Worm (Caenorhabditis elegans) whole organism, mixed stage, embryonic: ENCODE results near the gene tag-151.

Source experiments
- M03D4.4 ChIP-seq: sonication (generic microtip); optimal IDR thresholded peaks from 2 replicates; lab custom pipeline; 2017; ENCODE audit warnings: mild to moderate bottlenecking, missing genetic modification characterization, missing compliant biosample characterization
- bed-3 ChIP-seq: fragments of 200-800 bp; sonication (Bioruptor generic); optimal IDR thresholded peaks from 3 replicates; lab custom pipeline; 2018; ENCODE audit warnings: mild to moderate bottlenecking, missing genetic modification characterization, moderate library complexity, missing compliant biosample characterization
- blmp-1 ChIP-seq: fragments of 150-350 bp; optimal IDR thresholded peaks from 2 replicates; lab custom pipeline; 2014; ENCODE audit warnings: missing biosample characterization, missing genetic modification characterization
- ceh-39 ChIP-seq: fragments of 150-350 bp; optimal IDR thresholded peaks from 2 replicates; lab custom pipeline; 2014; ENCODE audit warnings: missing biosample characterization, missing genetic modification characterization
- ceh-83 ChIP-seq: fragments of 200-800 bp; sonication (Bioruptor generic); optimal IDR thresholded peaks from 2 replicates; lab custom pipeline; 2018; ENCODE audit warnings: mild to moderate bottlenecking, missing genetic modification characterization, missing compliant biosample characterization
- ces-1 ChIP-seq: fragments of 150-350 bp; optimal IDR thresholded peaks from 2 replicates; lab custom pipeline; 2014; ENCODE audit warnings: missing biosample characterization, missing genetic modification reagents, missing genetic modification characterization
- cnd-1 ChIP-seq: fragments of 200-800 bp; sonication (Bioruptor generic); optimal IDR thresholded peaks from 2 replicates; lab custom pipeline; 2018; ENCODE audit warnings: mild to moderate bottlenecking, missing genetic modification characterization, missing compliant biosample characterization
- drap-1 ChIP-seq: fragments of 200-800 bp; sonication (Bioruptor generic); optimal IDR thresholded peaks from 3 replicates; lab custom pipeline; 2018; ENCODE audit warnings: mild to moderate bottlenecking, missing genetic modification characterization, missing compliant biosample characterization
- elt-1 ChIP-seq: sonication (generic microtip); optimal IDR thresholded peaks from 2 replicates; lab custom pipeline; 2017; ENCODE audit warnings: missing genetic modification characterization, mild to moderate bottlenecking, missing compliant biosample characterization, antibody characterized with exemption, moderate library complexity, borderline replicate concordance; ENCODE audit not compliant: insufficient read depth
- elt-3 ChIP-seq: fragments of 150-350 bp; optimal IDR thresholded peaks from 2 replicates; lab custom pipeline; 2014; ENCODE audit warnings: missing biosample characterization, missing genetic modification characterization
- flh-1 ChIP-seq: fragments of 200-800 bp; sonication (Bioruptor generic); optimal IDR thresholded peaks from 2 replicates; lab custom pipeline; 2018; ENCODE audit warnings: mild to moderate bottlenecking, missing genetic modification characterization, moderate library complexity, missing compliant biosample characterization
- ham-2 ChIP-seq: fragments of 200-800 bp; sonication (Bioruptor generic); optimal IDR thresholded peaks from 2 replicates; lab custom pipeline; 2018; ENCODE audit warnings: mild to moderate bottlenecking, missing genetic modification characterization, missing compliant biosample characterization
- hlh-1 ChIP-seq: fragments of 150-350 bp; optimal IDR thresholded peaks from 2 replicates; lab custom pipeline; 2014; ENCODE audit warnings: missing biosample characterization, missing genetic modification reagents, missing genetic modification characterization
- lin-13 ChIP-seq: fragments of 150-350 bp; optimal IDR thresholded peaks from 2 replicates; lab custom pipeline; 2014; ENCODE audit warnings: missing biosample characterization, missing genetic modification characterization
- lsy-2 ChIP-seq: fragments of 150-350 bp; optimal IDR thresholded peaks from 2 replicates; lab custom pipeline; 2014; ENCODE audit warnings: missing biosample characterization, missing genetic modification characterization
- mab-5 ChIP-seq: fragments of 150-350 bp; optimal IDR thresholded peaks from 2 replicates; lab custom pipeline; 2014; ENCODE audit warnings: missing biosample characterization, missing genetic modification characterization
- mep-1 ChIP-seq: fragments of 150-350 bp; optimal IDR thresholded peaks from 2 replicates; lab custom pipeline; 2017; ENCODE audit warnings: missing biosample characterization, missing genetic modification reagents, missing genetic modification characterization, inconsistent platforms
- mls-2 ChIP-seq: sonication (generic microtip); optimal IDR thresholded peaks from 2 replicates; lab custom pipeline; 2016; ENCODE audit warnings: mild to moderate bottlenecking, missing genetic modification characterization, moderate library complexity, missing compliant biosample characterization
- nhr-12 ChIP-seq: fragments of 150-350 bp; optimal IDR thresholded peaks from 2 replicates; lab custom pipeline; 2014; ENCODE audit warnings: missing biosample characterization, missing genetic modification characterization
- nhr-2 ChIP-seq: fragments of 150-350 bp; optimal IDR thresholded peaks from 2 replicates; lab custom pipeline; 2014; ENCODE audit warnings: missing biosample characterization, missing genetic modification characterization
- nhr-237 ChIP-seq: fragments of 150-350 bp; optimal IDR thresholded peaks from 2 replicates; lab custom pipeline; 2014; ENCODE audit warnings: missing biosample characterization, missing genetic modification characterization
- nhr-76 ChIP-seq: sonication (generic microtip); optimal IDR thresholded peaks from 2 replicates; lab custom pipeline; 2017; ENCODE audit warnings: missing biosample characterization, missing genetic modification characterization
- pha-4 ChIP-seq: fragments of 150-350 bp; optimal IDR thresholded peaks from 2 replicates; lab custom pipeline; 2018; ENCODE audit warnings: missing biosample characterization, missing genetic modification reagents, missing genetic modification characterization
- sem-2 ChIP-seq: fragments of 200-800 bp; sonication (Bioruptor generic); optimal IDR thresholded peaks from 2 replicates; lab custom pipeline; 2018; ENCODE audit warnings: mild to moderate bottlenecking, missing genetic modification characterization, missing compliant biosample characterization
- snpc-4 ChIP-seq: fragments of 150-350 bp; optimal IDR thresholded peaks from 2 replicates; lab custom pipeline; 2014; ENCODE audit warnings: missing biosample characterization, missing genetic modification characterization
- sptf-1 ChIP-seq: sonication (generic microtip); optimal IDR thresholded peaks from 2 replicates; lab custom pipeline; 2017; ENCODE audit warnings: mild to moderate bottlenecking, missing genetic modification characterization, moderate library complexity, missing compliant biosample characterization
- tbx-8 ChIP-seq: fragments of 200-800 bp; sonication (Bioruptor generic); optimal IDR thresholded peaks from 2 replicates; lab custom pipeline; 2018; ENCODE audit warnings: mild to moderate bottlenecking, missing genetic modification characterization, moderate library complexity, missing compliant biosample characterization
- unc-120 ChIP-seq: sonication (generic microtip); optimal IDR thresholded peaks from 2 replicates; lab custom pipeline; 2017; ENCODE audit warnings: missing genetic modification characterization, missing compliant biosample characterization; ENCODE audit not compliant: poor library complexity, severe bottlenecking
- unc-39 ChIP-seq: fragments of 150-350 bp; optimal IDR thresholded peaks from 2 replicates; lab custom pipeline; 2014; ENCODE audit warnings: missing biosample characterization, missing genetic modification characterization
- unc-62 ChIP-seq: fragments of 150-350 bp; optimal IDR thresholded peaks from 2 replicates; lab custom pipeline; 2014; ENCODE audit warnings: missing biosample characterization, missing genetic modification reagents, missing genetic modification characterization
- zip-8 ChIP-seq: fragments of 150-350 bp; optimal IDR thresholded peaks from 2 replicates; lab custom pipeline; 2014; ENCODE audit warnings: missing biosample characterization, missing genetic modification characterization
- ztf-11 ChIP-seq: fragments of 150-350 bp; optimal IDR thresholded peaks from 2 replicates; lab custom pipeline; 2014; ENCODE audit warnings: missing biosample characterization, missing genetic modification characterization

tag-151 gene

DNA sequence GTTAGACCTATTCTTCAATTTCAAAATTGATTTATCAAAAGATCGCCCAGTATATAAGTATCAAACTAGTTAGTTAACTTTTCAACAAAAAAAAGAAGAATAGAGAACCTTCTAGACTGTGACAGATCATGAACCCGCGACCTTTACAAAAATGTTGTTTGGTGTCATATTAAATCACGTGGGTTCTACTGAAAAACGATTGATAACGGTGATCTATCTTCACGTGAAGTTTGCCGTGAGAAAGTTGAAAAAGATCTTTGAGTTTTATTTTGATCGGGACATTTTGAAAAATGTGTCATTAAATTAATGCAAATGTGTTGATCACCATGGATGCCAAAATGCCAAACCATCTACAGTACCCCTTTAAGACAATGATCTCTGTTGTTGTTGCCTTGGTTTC is 38.3 kb downstream of the tag-151 start:
- TF ChIP-seq ceh-39 (tag; lab: Kevin White, UChicago): no peak
- no peak for TF ChIP-seq ztf-11 (tag; lab: Kevin White, UChicago)
- no peak for TF ChIP-seq ces-1 (GFP tag; lab: Kevin White, UChicago)
- TF ChIP-seq sptf-1: no peak
- TF ChIP-seq pha-4 (tag; lab: Kevin White, UChicago): no peak
- TF ChIP-seq mep-1: no peak
- no peak for TF ChIP-seq M03D4.4
- no peak for TF ChIP-seq elt-3 (tag; lab: Kevin White, UChicago)
- no peak for TF ChIP-seq sem-2 (GFP tag; lab: Kevin White, UChicago)
- no peak for TF ChIP-seq tbx-8 (GFP tag; lab: Kevin White, UChicago)
- no peak for TF ChIP-seq nhr-2 (tag; lab: Kevin White, UChicago)
- no peak for TF ChIP-seq drap-1 (GFP tag; lab: Kevin White, UChicago)
- TF ChIP-seq hlh-1 (tag; lab: Kevin White, UChicago): no peak
- no peak for TF ChIP-seq unc-62
- TF ChIP-seq flh-1 (GFP tag; lab: Kevin White, UChicago): no peak
- TF ChIP-seq mab-5: no peak
- TF ChIP-seq zip-8 (tag; lab: Kevin White, UChicago): no peak

DNA sequence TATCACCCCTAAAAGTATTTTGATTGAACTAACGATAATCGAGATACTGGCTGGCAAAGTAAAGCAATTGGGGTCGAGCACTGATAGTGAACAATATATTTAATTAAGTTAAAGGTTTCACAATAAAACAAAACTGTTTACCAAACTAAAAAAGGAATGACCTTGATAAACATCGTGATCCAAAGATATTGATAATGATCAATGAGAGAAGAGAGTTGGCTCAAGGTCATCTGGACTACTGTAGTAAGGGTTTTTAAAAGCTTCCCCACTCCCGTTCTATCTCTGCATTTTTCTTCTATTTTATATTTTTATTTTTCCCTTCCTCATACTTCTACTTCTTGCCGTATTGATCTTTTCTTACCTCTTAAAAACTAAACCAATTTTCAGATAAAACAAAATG is 39.5 kb downstream of the tag-151 start, which contains the start of gene F41C3.2:
Gene F41C3.2, plus strand, starts transcription at position 388 of the 400 bp plus-strand sequence.
- TF ChIP-seq cnd-1 (tag; lab: Kevin White, UChicago) (no peak), M03D4.4 (no peak), ces-1 (GFP tag; lab: Kevin White, UChicago) (no peak), blmp-1 (tag; lab: Kevin White, UChicago) (no peak), nhr-12 (tag; lab: Kevin White, UChicago) (no peak), sptf-1 (no peak), flh-1 (GFP tag; lab: Kevin White, UChicago) (no peak), lsy-2 (tag; lab: Kevin White, UChicago) (no peak), mep-1 (no peak), tbx-8 (GFP tag; lab: Kevin White, UChicago) (no peak), ceh-39 (tag; lab: Kevin White, UChicago) (no peak), sem-2 (GFP tag; lab: Kevin White, UChicago) (no peak), mls-2 (no peak), elt-1 (no peak), unc-120 (no peak), snpc-4 (tag; lab: Kevin White, UChicago) (no peak)

DNA sequence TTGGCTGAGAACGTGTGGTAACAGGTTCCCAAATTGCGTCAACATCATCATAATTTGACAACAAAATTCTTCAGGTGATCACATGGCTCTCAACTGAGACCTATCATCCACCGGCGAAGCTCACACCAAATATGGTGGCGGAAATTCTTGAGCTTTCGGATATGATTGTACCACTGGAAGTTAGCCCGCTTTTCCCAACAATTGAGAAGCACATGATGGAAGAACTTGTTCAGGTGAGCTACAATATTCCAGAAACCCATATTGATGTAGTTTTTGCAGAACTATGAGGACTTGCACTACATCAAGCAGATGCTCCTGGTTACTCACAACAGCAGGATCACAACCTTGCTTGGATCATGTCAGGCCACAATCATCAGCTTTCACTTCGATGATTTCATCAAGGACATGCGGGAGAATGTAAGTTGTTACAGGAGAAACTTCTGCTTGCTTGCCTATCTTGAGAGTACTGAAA is 42.2 kb downstream of the tag-151 start, which contains the start of gene F41C3.1:
Gene F41C3.1, plus strand, starts transcription at position 51 of the 472 bp plus-strand sequence.
- TF ChIP-seq ces-1 (GFP tag; lab: Kevin White, UChicago): no peak
- no peak for TF ChIP-seq cnd-1 (tag; lab: Kevin White, UChicago)
- TF ChIP-seq M03D4.4: no peak
- no peak for TF ChIP-seq mep-1
- no peak for TF ChIP-seq hlh-1 (tag; lab: Kevin White, UChicago)
- no peak for TF ChIP-seq lin-13 (tag; lab: Kevin White, UChicago)
- no peak for TF ChIP-seq pha-4 (tag; lab: Kevin White, UChicago)
- TF ChIP-seq unc-39: no peak
- TF ChIP-seq ham-2: no peak
- TF ChIP-seq flh-1 (GFP tag; lab: Kevin White, UChicago): no peak
- TF ChIP-seq elt-1: no peak
- TF ChIP-seq unc-62: no peak
- no peak for TF ChIP-seq nhr-237
- no peak for TF ChIP-seq lsy-2 (tag; lab: Kevin White, UChicago)
- TF ChIP-seq mab-5: no peak
- no peak for TF ChIP-seq sem-2 (GFP tag; lab: Kevin White, UChicago)
- no peak for TF ChIP-seq nhr-76 (tag; lab: Kevin White, UChicago)
- no peak for TF ChIP-seq bed-3 (GFP tag; lab: Kevin White, UChicago)
- TF ChIP-seq sptf-1: no peak

DNA sequence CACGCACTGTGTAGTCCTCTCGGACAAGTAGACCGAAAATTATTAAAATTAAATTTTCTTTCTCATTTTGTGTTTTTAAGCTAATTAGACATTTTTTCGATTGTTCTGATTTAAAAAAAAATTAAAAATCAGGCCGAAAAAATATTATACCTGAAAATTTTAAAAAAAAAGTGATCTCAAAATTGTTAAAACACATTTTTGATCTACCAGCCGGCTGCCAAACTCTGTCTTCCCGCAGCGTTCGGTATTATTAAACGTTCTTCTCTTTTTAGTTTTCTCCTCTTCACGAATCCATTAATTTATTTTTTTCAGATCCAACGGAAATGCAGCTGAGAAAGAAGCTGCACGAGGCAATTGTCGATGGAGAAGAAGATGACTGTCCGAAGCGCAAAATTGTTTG is 43.1 kb downstream of the tag-151 start, which contains the start of gene C27D9.1:
Gene C27D9.1, plus strand, starts transcription at position 281 of the 400 bp plus-strand sequence.
- TF ChIP-seq sem-2 (GFP tag; lab: Kevin White, UChicago) (no peak), nhr-76 (tag; lab: Kevin White, UChicago) (no peak), elt-3 (tag; lab: Kevin White, UChicago) (no peak), unc-120 (no peak), elt-1 (no peak), ces-1 (GFP tag; lab: Kevin White, UChicago) (no peak), blmp-1 (tag; lab: Kevin White, UChicago) (no peak), ceh-39 (tag; lab: Kevin White, UChicago) (no peak), nhr-12 (tag; lab: Kevin White, UChicago) (no peak), mls-2 (no peak), lin-13 (tag; lab: Kevin White, UChicago) (no peak), sptf-1 (no peak), ceh-83 (GFP tag; lab: Kevin White, UChicago) (no peak), unc-62 (no peak), ztf-11 (tag; lab: Kevin White, UChicago) (no peak), drap-1 (GFP tag; lab: Kevin White, UChicago) (no peak), pha-4 (tag; lab: Kevin White, UChicago) (no peak), bed-3 (GFP tag; lab: Kevin White, UChicago) (no peak)
